Fruit fly (Drosophila melanogaster): ENCODE measurements around the gene Nab2.

Nab2 gene

dm6 chr3R:24267580-24268202 is 50.5 kb downstream of the Nab2 start:
- TF ChIP-seq CG8478 (optimal IDR thresholded peaks at IDR 0.05) (no peak), CTCF (optimal IDR thresholded peaks at IDR 0.05) (no peak)

DNA sequence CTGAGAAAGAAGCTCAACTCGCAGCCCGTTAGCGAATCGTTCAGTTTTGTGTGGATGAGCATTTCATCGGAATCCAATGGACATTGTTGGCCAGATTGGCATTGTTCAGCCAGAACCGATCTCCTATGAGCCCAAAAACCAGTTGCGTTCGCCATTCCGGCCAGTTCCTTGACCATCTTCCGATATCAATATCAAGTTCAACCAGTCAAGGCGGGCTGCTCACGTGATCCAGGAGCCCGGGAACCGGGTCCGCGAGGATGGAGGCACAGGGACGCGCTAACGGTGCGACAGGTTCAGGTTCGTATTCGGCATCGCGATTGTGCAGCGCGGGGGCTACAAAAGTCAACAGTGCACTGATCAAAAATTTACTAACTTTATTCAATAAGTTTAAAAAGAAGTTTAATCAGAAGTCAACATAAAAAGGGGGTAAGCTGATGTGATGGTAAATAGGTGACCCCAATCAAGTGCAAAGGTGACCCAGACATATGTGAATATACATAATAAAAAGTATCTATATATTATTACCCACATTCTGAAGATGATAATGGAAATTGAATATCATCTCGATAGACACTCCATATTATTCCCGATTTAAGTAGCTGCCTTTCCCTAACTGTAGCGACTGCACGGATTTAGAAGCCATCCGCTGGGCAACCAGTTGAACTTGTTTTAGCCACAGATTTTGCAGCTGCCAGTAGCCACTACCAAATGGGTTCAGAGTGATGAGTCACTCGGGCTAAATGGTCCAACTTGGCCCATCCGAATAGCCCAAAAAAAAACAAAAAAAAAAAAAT is 51.2 kb downstream of the Nab2 start:
- TF ChIP-seq CG8478 (optimal IDR thresholded peaks at IDR 0.05) (no peak), CTCF (optimal IDR thresholded peaks at IDR 0.05) (no peak)

All from S2 (cell line).